Worm (Caenorhabditis elegans) whole organism, L2 larva: ENCODE data around the gene W06G6.17.

Source experiments
- F13H6.1 ChIP-seq: sonication (generic microtip); optimal IDR thresholded peaks from 2 replicates; lab custom pipeline; 2016; ENCODE audit warnings: missing genetic modification characterization, missing compliant biosample characterization
- ZK546.5 ChIP-seq: sonication (generic microtip); optimal IDR thresholded peaks from 2 replicates; lab custom pipeline; 2017; ENCODE audit warnings: missing biosample characterization, missing genetic modification characterization
- alr-1 ChIP-seq: fragments of 150-350 bp; optimal IDR thresholded peaks from 2 replicates; lab custom pipeline; 2014; ENCODE audit warnings: missing biosample characterization, missing genetic modification characterization
- ama-1 ChIP-seq: fragments of 150-350 bp; optimal IDR thresholded peaks from 2 replicates; lab custom pipeline; 2018; ENCODE audit warnings: inconsistent platforms
- crh-2 ChIP-seq: sonication (generic microtip); optimal IDR thresholded peaks from 2 replicates; lab custom pipeline; 2017; ENCODE audit warnings: missing biosample characterization, missing genetic modification characterization
- lin-39 ChIP-seq: fragments of 150-350 bp; optimal IDR thresholded peaks from 2 replicates; lab custom pipeline; 2014; ENCODE audit warnings: missing biosample characterization, missing genetic modification reagents, missing genetic modification characterization
- nhr-12 ChIP-seq: fragments of 150-350 bp; optimal IDR thresholded peaks from 2 replicates; lab custom pipeline; 2014; ENCODE audit warnings: missing biosample characterization, missing genetic modification characterization
- nhr-129 ChIP-seq: fragments of 150-350 bp; optimal IDR thresholded peaks from 2 replicates; lab custom pipeline; 2014; ENCODE audit warnings: missing biosample characterization, missing genetic modification characterization
- nhr-237 ChIP-seq: fragments of 150-350 bp; optimal IDR thresholded peaks from 2 replicates; lab custom pipeline; 2014; ENCODE audit warnings: missing biosample characterization, missing genetic modification characterization
- nhr-25 ChIP-seq: fragments of 150-350 bp; sonication (generic microtip); optimal IDR thresholded peaks from 3 replicates; lab custom pipeline; 2014; ENCODE audit warnings: missing biosample characterization, missing genetic modification characterization
- zag-1 ChIP-seq: fragments of 150-350 bp; optimal IDR thresholded peaks from 2 replicates; lab custom pipeline; 2014; ENCODE audit warnings: missing biosample characterization, missing genetic modification characterization
- ztf-4 ChIP-seq: fragments of 150-350 bp; optimal IDR thresholded peaks from 2 replicates; lab custom pipeline; 2014; ENCODE audit warnings: missing biosample characterization, missing genetic modification characterization

DNA sequence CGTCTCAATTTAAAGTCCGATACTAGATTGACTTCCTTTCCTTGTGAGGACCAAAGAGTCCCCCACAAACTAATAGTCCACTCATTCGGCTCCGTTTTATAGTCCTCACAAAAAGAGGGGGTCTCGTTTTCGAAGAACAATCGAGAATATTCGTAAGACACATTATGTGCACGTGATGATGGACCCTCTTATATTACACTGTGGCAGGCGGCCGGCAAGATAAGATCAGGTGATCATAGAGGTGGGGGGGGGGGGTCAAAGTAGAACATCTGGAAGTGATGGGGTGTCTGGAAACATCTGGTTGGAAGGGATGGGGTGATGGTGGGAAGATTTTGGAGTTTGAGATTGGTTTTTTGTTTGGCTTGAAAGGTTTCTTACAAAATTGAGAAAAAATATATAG is 46.6 kb downstream of the W06G6.17 start:
- no peak for TF ChIP-seq alr-1 (tag; lab: Kevin White, UChicago)
- TF ChIP-seq ztf-4 (tag; lab: Kevin White, UChicago) = no peak
- peak; percentile 29 for TF ChIP-seq ama-1 (lab: Kevin White, UChicago)
- TF ChIP-seq crh-2 (tag; lab: Kevin White, UChicago) = no peak
- peak; percentile 21 for TF ChIP-seq nhr-129 (tag; lab: Kevin White, UChicago)
- no peak for TF ChIP-seq F13H6.1 (tag; lab: Kevin White, UChicago)
- no peak for TF ChIP-seq ZK546.5 (tag; lab: Kevin White, UChicago)
- no peak for TF ChIP-seq zag-1
- TF ChIP-seq lin-39 (tag; lab: Kevin White, UChicago) = no peak
- TF ChIP-seq nhr-25 (tag; lab: Kevin White, UChicago) = no peak
- TF ChIP-seq nhr-12 (tag; lab: Kevin White, UChicago) = no peak
- no peak for TF ChIP-seq nhr-237 (tag; lab: Kevin White, UChicago)
